Worm (Caenorhabditis elegans) whole organism, L4 larva: Measurements from ENCODE around the gene ufd-3.

Experiments used
- F37D6.2 ChIP-seq: sonication (generic microtip); optimal IDR thresholded peaks from 2 replicates; lab custom pipeline; 2016; ENCODE audit warnings: mild to moderate bottlenecking, missing genetic modification characterization, missing compliant biosample characterization
- T20F7.1 ChIP-seq: fragments of 200-800 bp; sonication (Bioruptor generic); optimal IDR thresholded peaks from 2 replicates; lab custom pipeline; 2018; ENCODE audit warnings: mild to moderate bottlenecking, missing genetic modification characterization, missing compliant biosample characterization
- T26A8.4 ChIP-seq: fragments of 200-800 bp; sonication (Bioruptor generic); IDR thresholded peaks from 2 replicates; pipeline ENCODE4 v1.3.6; 2022; ENCODE audit warnings: missing genetic modification characterization, missing compliant biosample characterization
- Y48G9A.11 ChIP-seq: fragments of 200-800 bp; sonication (Bioruptor generic); IDR thresholded peaks from 2 replicates; pipeline ENCODE4 v1.3.6; 2022; ENCODE audit warnings: missing genetic modification reagents, missing genetic modification characterization, missing compliant biosample characterization
- Y75B8A.6 ChIP-seq: fragments of 200-800 bp; sonication (Bioruptor generic); IDR thresholded peaks from 2 replicates; pipeline ENCODE4 v1.3.6; 2022; ENCODE audit warnings: missing genetic modification reagents, missing genetic modification characterization, missing compliant biosample characterization
- ceh-20 ChIP-seq: fragments of 200-800 bp; sonication (Bioruptor generic); IDR thresholded peaks from 2 replicates; pipeline ENCODE4 v1.3.6; 2022; ENCODE audit warnings: missing genetic modification reagents, missing genetic modification characterization, missing compliant biosample characterization
- cey-2 ChIP-seq: sonication (generic microtip); optimal IDR thresholded peaks from 3 replicates; lab custom pipeline; 2017; ENCODE audit warnings: missing genetic modification characterization, mild to moderate bottlenecking, missing compliant biosample characterization, antibody characterized with exemption, borderline replicate concordance; ENCODE audit not compliant: insufficient read depth
- ctbp-1 ChIP-seq: fragments of 200-800 bp; sonication (Bioruptor generic); IDR thresholded peaks from 2 replicates; pipeline ENCODE4 v1.3.6; 2022; ENCODE audit warnings: missing genetic modification reagents, missing genetic modification characterization, missing compliant biosample characterization
- dmd-6 ChIP-seq: fragments of 200-800 bp; sonication (Bioruptor generic); IDR thresholded peaks from 2 replicates; pipeline ENCODE4 v1.3.6; 2022; ENCODE audit warnings: missing genetic modification reagents, missing genetic modification characterization, missing compliant biosample characterization
- duxl-1 ChIP-seq: sonication (generic microtip); optimal IDR thresholded peaks from 2 replicates; lab custom pipeline; 2016; ENCODE audit warnings: mild to moderate bottlenecking, missing genetic modification characterization, moderate library complexity, missing compliant biosample characterization; ENCODE audit not compliant: poor library complexity
- dve-1 ChIP-seq: sonication (generic microtip); optimal IDR thresholded peaks from 2 replicates; lab custom pipeline; 2017; ENCODE audit warnings: antibody characterized with exemption, mild to moderate bottlenecking, missing genetic modification characterization, missing compliant biosample characterization; ENCODE audit not compliant: insufficient read depth
- fkh-10 ChIP-seq: fragments of 150-350 bp; optimal IDR thresholded peaks from 2 replicates; lab custom pipeline; 2014; ENCODE audit warnings: missing biosample characterization, missing genetic modification reagents, missing genetic modification characterization
- hif-1 ChIP-seq, 2 experiments: sonication (generic microtip); optimal IDR thresholded peaks; 2 replicates each; lab custom pipeline; 2016 to 2017; ENCODE audit warnings: missing compliant biosample characterization in 2 of 2, missing genetic modification characterization in 2 of 2, missing genetic modification reagents in 2 of 2, missing genotype in 2 of 2, mild to moderate bottlenecking in 1 of 2
- hlh-11 ChIP-seq: fragments of 200-800 bp; sonication (Bioruptor generic); optimal IDR thresholded peaks from 2 replicates; lab custom pipeline; 2018; ENCODE audit warnings: mild to moderate bottlenecking, missing genetic modification characterization, missing compliant biosample characterization
- hmg-1.1 ChIP-seq: fragments of 200-800 bp; sonication (Bioruptor generic); IDR thresholded peaks from 2 replicates; pipeline ENCODE4 v1.3.6; 2022; ENCODE audit warnings: missing genetic modification reagents, missing genetic modification characterization, missing compliant biosample characterization
- lin-1 ChIP-seq: fragments of 200-800 bp; sonication (Bioruptor generic); IDR thresholded peaks from 2 replicates; pipeline ENCODE4 v1.3.6; 2022; ENCODE audit warnings: missing genetic modification reagents, missing genetic modification characterization, missing compliant biosample characterization
- lin-13 ChIP-seq: fragments of 150-350 bp; optimal IDR thresholded peaks from 2 replicates; lab custom pipeline; 2014; ENCODE audit warnings: missing biosample characterization, missing genetic modification reagents, missing genetic modification characterization
- lin-38 ChIP-seq: fragments of 200-800 bp; sonication (Bioruptor generic); IDR thresholded peaks from 2 replicates; pipeline ENCODE4 v1.3.6; 2022; ENCODE audit warnings: missing genetic modification reagents, missing genetic modification characterization, missing compliant biosample characterization
- lin-39 ChIP-seq: fragments of 150-350 bp; optimal IDR thresholded peaks from 2 replicates; lab custom pipeline; 2014; ENCODE audit warnings: missing biosample characterization, missing genetic modification reagents, missing genetic modification characterization
- mdl-1 ChIP-seq, 2 experiments: fragments of 150-350 bp in 1 of 2; sonication (generic microtip) in 1 of 2; optimal IDR thresholded peaks; 2 replicates each; lab custom pipeline; 2014 to 2017; ENCODE audit warnings: missing biosample characterization in 2 of 2, missing genetic modification characterization in 2 of 2
- mdt-29 ChIP-seq: fragments of 200-800 bp; sonication (Bioruptor generic); IDR thresholded peaks from 2 replicates; pipeline ENCODE4 v1.3.6; 2022; ENCODE audit warnings: missing genetic modification reagents, missing genetic modification characterization, missing compliant biosample characterization
- mxl-2 ChIP-seq: fragments of 200-800 bp; sonication (Bioruptor generic); conservative IDR thresholded peaks from 2 replicates; pipeline ENCODE4 v1.3.6; 2022; ENCODE audit warnings: missing genetic modification reagents, missing genetic modification characterization, missing compliant biosample characterization
- nhr-10 ChIP-seq: fragments of 150-350 bp; optimal IDR thresholded peaks from 2 replicates; lab custom pipeline; 2014; ENCODE audit warnings: missing biosample characterization, missing genetic modification characterization
- nhr-102 ChIP-seq: sonication (generic microtip); optimal IDR thresholded peaks from 2 replicates; lab custom pipeline; 2016; ENCODE audit warnings: mild to moderate bottlenecking, missing genetic modification characterization, moderate library complexity, missing compliant biosample characterization
- nhr-111 ChIP-seq: fragments of 200-800 bp; sonication (Bioruptor generic); optimal IDR thresholded peaks from 2 replicates; lab custom pipeline; 2018; ENCODE audit warnings: mild to moderate bottlenecking, missing genetic modification characterization, missing compliant biosample characterization
- nhr-237 ChIP-seq: sonication (generic microtip); optimal IDR thresholded peaks from 2 replicates; lab custom pipeline; 2017; ENCODE audit warnings: missing biosample characterization, missing genetic modification characterization
- nhr-25 ChIP-seq: sonication (generic microtip); optimal IDR thresholded peaks from 2 replicates; lab custom pipeline; 2017; ENCODE audit warnings: missing genetic modification characterization, mild to moderate bottlenecking, missing compliant biosample characterization, antibody characterized with exemption, moderate library complexity, borderline replicate concordance; ENCODE audit not compliant: insufficient read depth
- nhr-42 ChIP-seq: fragments of 200-800 bp; sonication (Bioruptor generic); IDR thresholded peaks from 2 replicates; pipeline ENCODE4 v1.3.6; 2022; ENCODE audit warnings: missing genetic modification characterization, missing compliant biosample characterization
- nhr-6 ChIP-seq: fragments of 150-350 bp; optimal IDR thresholded peaks from 2 replicates; lab custom pipeline; 2014; ENCODE audit warnings: missing biosample characterization, missing genetic modification characterization
- php-3 ChIP-seq: fragments of 200-800 bp; sonication (Bioruptor generic); IDR thresholded peaks from 2 replicates; pipeline ENCODE4 v1.3.6; 2022; ENCODE audit warnings: missing genetic modification reagents, missing genetic modification characterization, missing compliant biosample characterization
- pqm-1 ChIP-seq: sonication (generic microtip); optimal IDR thresholded peaks from 2 replicates; lab custom pipeline; 2017; ENCODE audit warnings: missing biosample characterization, missing genetic modification characterization
- skn-1 ChIP-seq: fragments of 150-350 bp; optimal IDR thresholded peaks from 2 replicates; lab custom pipeline; 2014; ENCODE audit warnings: missing biosample characterization, missing genetic modification characterization
- snpc-1.2 ChIP-seq: fragments of 200-800 bp; sonication (Bioruptor generic); IDR thresholded peaks from 2 replicates; pipeline ENCODE4 v1.3.6; 2022; ENCODE audit warnings: missing genetic modification reagents, missing genetic modification characterization, missing compliant biosample characterization
- snpc-4 ChIP-seq: fragments of 150-350 bp; optimal IDR thresholded peaks from 2 replicates; lab custom pipeline; 2014; ENCODE audit warnings: missing biosample characterization, missing genetic modification characterization
- spr-3 ChIP-seq: fragments of 200-800 bp; sonication (Bioruptor generic); optimal IDR thresholded peaks from 2 replicates; lab custom pipeline; 2018; ENCODE audit warnings: mild to moderate bottlenecking, missing genetic modification characterization, missing compliant biosample characterization
- unc-130 ChIP-seq: sonication (generic microtip); optimal IDR thresholded peaks from 2 replicates; lab custom pipeline; 2016; ENCODE audit warnings: missing genetic modification reagents, missing genetic modification characterization, missing compliant biosample characterization
- zip-11 ChIP-seq: fragments of 200-800 bp; sonication (Bioruptor generic); IDR thresholded peaks from 2 replicates; pipeline ENCODE4 v1.3.6; 2022; ENCODE audit warnings: missing genetic modification characterization, missing compliant biosample characterization
- ztf-11 ChIP-seq: fragments of 150-350 bp; optimal IDR thresholded peaks from 2 replicates; lab custom pipeline; 2014; ENCODE audit warnings: missing biosample characterization, missing genetic modification characterization
- ztf-7 ChIP-seq: fragments of 150-350 bp; optimal IDR thresholded peaks from 2 replicates; lab custom pipeline; 2014; ENCODE audit warnings: missing biosample characterization, missing genetic modification characterization

Gene ufd-3

ce11 chrII:9937611-9938010, 2.9 kb upstream of the ufd-3 start (continued):
- TF ChIP-seq ztf-11 (tag; lab: Kevin White, UChicago): no peak
- no peak for TF ChIP-seq snpc-4
- TF ChIP-seq pqm-1 (tag; lab: Kevin White, UChicago): peak; percentile 26
- no peak for TF ChIP-seq snpc-1.2
- no peak for TF ChIP-seq duxl-1
- TF ChIP-seq nhr-111 (GFP tag; lab: Kevin White, UChicago): no peak
- TF ChIP-seq T20F7.1 (GFP tag; lab: Kevin White, UChicago): peak; percentile 76
- peak; percentile 94 for TF ChIP-seq hlh-11 (tag; lab: Kevin White, UChicago)
- peak; percentile 93 for TF ChIP-seq dmd-6 (GFP tag; lab: Robert Waterston, UW)
- TF ChIP-seq unc-130 (GFP tag; lab: Kevin White, UChicago): peak; percentile 13
- peak in 1 of 2 experiments; percentile 53 for TF ChIP-seq hif-1 (tag; optimal IDR thresholded peaks at IDR 0.05; lab: Kevin White, UChicago)
- peak; percentile 73 for TF ChIP-seq nhr-102 (tag; lab: Kevin White, UChicago)
- no peak for TF ChIP-seq mdt-29 (GFP tag; lab: Robert Waterston, UW)
- peak; percentile 30; the same call in 1 of the 2 replicates for TF ChIP-seq T26A8.4 (GFP tag; lab: Robert Waterston, UW)
- TF ChIP-seq mdl-1 (tag; optimal IDR thresholded peaks at IDR 0.05; lab: Kevin White, UChicago): peak; percentile 41 to 91
- peak; percentile 91 for TF ChIP-seq cey-2 (tag; lab: Kevin White, UChicago)
- TF ChIP-seq skn-1 (tag; lab: Kevin White, UChicago): no peak
- TF ChIP-seq nhr-6 (tag; lab: Kevin White, UChicago): peak; percentile 12
- TF ChIP-seq nhr-25 (tag; lab: Kevin White, UChicago): peak; percentile 7
- TF ChIP-seq hmg-1.1 (GFP tag; lab: Robert Waterston, UW): peak; percentile 53; the same call in 1 of the 2 replicates
- no peak for TF ChIP-seq F37D6.2 (tag; lab: Kevin White, UChicago)
- TF ChIP-seq lin-39 (tag; lab: Kevin White, UChicago): no peak
- peak; percentile 92 for TF ChIP-seq dve-1 (tag; lab: Kevin White, UChicago)
- no peak for TF ChIP-seq nhr-42
- TF ChIP-seq nhr-237 (tag; lab: Kevin White, UChicago): no peak
- TF ChIP-seq ztf-7 (tag; lab: Kevin White, UChicago): peak; percentile 27
- TF ChIP-seq php-3: peak; percentile 46; the same call in 1 of the 2 replicates
- no peak for TF ChIP-seq fkh-10
- peak; percentile 75 for TF ChIP-seq lin-13 (GFP tag; lab: Kevin White, UChicago)
- peak; percentile 97 for TF ChIP-seq nhr-10 (tag; lab: Kevin White, UChicago)
- TF ChIP-seq lin-1: no peak

ce11 chrII:9938877-9939276, 1.7 kb upstream of the ufd-3 start, which contains the start of the genes C05C10.7 and C05C10.5:
Gene C05C10.7, minus strand, starts transcription at chrII:9938971.
Gene C05C10.5, plus strand, starts transcription at chrII:9939040.
- TF ChIP-seq snpc-1.2 (no peak), spr-3 (GFP tag; lab: Kevin White, UChicago) (no peak), hlh-11 (tag; lab: Kevin White, UChicago) (no peak), dmd-6 (GFP tag; lab: Robert Waterston, UW) (no peak), ceh-20 (GFP tag; lab: Robert Waterston, UW) (no peak), mxl-2 (GFP tag; lab: Robert Waterston, UW) (no peak), unc-130 (GFP tag; lab: Kevin White, UChicago) (peak; percentile 66), Y75B8A.6 (no peak), ztf-11 (tag; lab: Kevin White, UChicago) (no peak), Y48G9A.11 (GFP tag; lab: Robert Waterston, UW) (peak; percentile 76), lin-38 (GFP tag; lab: Robert Waterston, UW) (peak; percentile 57), snpc-4 (no peak), zip-11 (GFP tag; lab: Robert Waterston, UW) (no peak), ctbp-1 (GFP tag; lab: Robert Waterston, UW) (no peak)
